Fruit fly (Drosophila melanogaster) whole organism, embryonic: ENCODE results near the gene CG6414.

Source experiments
- Aef1 ChIP-seq: fragments of 200-800 bp; sonication (Bioruptor generic); IDR thresholded peaks from 3 replicates; pipeline ENCODE4 v1.3.6; 2022; ENCODE audit warnings: missing biosample characterization, missing genetic modification characterization
- Atf6 ChIP-seq: fragments of 200-800 bp; sonication (Bioruptor generic); IDR thresholded peaks from 2 replicates; pipeline ENCODE4 v1.3.6; 2022; ENCODE audit warnings: missing biosample characterization, missing genetic modification characterization
- B-H1 ChIP-seq: fragments of 200-800 bp; sonication (Bioruptor generic); IDR thresholded peaks from 3 replicates; pipeline ENCODE4 v1.3.6; 2022; ENCODE audit warnings: missing biosample characterization, missing genetic modification characterization
- Bdp1 ChIP-seq: fragments of 200-800 bp; sonication (Bioruptor generic); optimal IDR thresholded peaks from 3 replicates; lab custom pipeline; 2016; ENCODE audit warnings: missing biosample characterization, missing genetic modification characterization
- Bgb ChIP-seq: fragments of 200-800 bp; sonication (Bioruptor generic); IDR thresholded peaks from 2 replicates; pipeline ENCODE4 v1.3.6; 2022; ENCODE audit warnings: missing biosample characterization, missing genetic modification characterization; ENCODE audit not compliant: partially characterized antibody
- BtbVII ChIP-seq: fragments of 200-800 bp; sonication (Bioruptor generic); optimal IDR thresholded peaks from 3 replicates; lab custom pipeline; 2017; ENCODE audit warnings: missing biosample characterization, mild to moderate bottlenecking, missing genetic modification characterization
- C15 ChIP-seq: fragments of 200-800 bp; sonication (Bioruptor generic); IDR thresholded peaks from 3 replicates; pipeline ENCODE4 v1.3.6; 2022; ENCODE audit warnings: missing biosample characterization, missing genetic modification characterization
- CG12071 ChIP-seq: fragments of 200-800 bp; sonication (Bioruptor generic); optimal IDR thresholded peaks from 3 replicates; lab custom pipeline; 2018; ENCODE audit warnings: missing biosample characterization, mild to moderate bottlenecking, missing genetic modification characterization
- CG12769 ChIP-seq: fragments of 200-800 bp; sonication (Bioruptor generic); optimal IDR thresholded peaks from 2 replicates; lab custom pipeline; 2019; ENCODE audit warnings: missing biosample characterization, mild to moderate bottlenecking, missing genetic modification characterization, moderate library complexity
- CG14441 ChIP-seq: fragments of 200-800 bp; sonication (Bioruptor generic); IDR thresholded peaks from 2 replicates; pipeline ENCODE4 v1.3.6; 2022; ENCODE audit warnings: missing biosample characterization, missing genetic modification characterization
- CG14667 ChIP-seq: fragments of 200-800 bp; sonication (Bioruptor generic); IDR thresholded peaks from 2 replicates; pipeline ENCODE4 v1.3.6; 2022; ENCODE audit warnings: missing biosample characterization, missing genetic modification characterization
- CG15269 ChIP-seq: fragments of 200-800 bp; sonication (Bioruptor generic); optimal IDR thresholded peaks from 2 replicates; lab custom pipeline; 2018; ENCODE audit warnings: missing biosample characterization, mild to moderate bottlenecking, missing genetic modification characterization, moderate library complexity
- CG16815 ChIP-seq: fragments of 200-800 bp; sonication (Bioruptor generic); optimal IDR thresholded peaks from 3 replicates; lab custom pipeline; 2017; ENCODE audit warnings: missing biosample characterization, mild to moderate bottlenecking, missing genetic modification characterization
- CG18476 ChIP-seq: fragments of 200-800 bp; sonication (Bioruptor generic); optimal IDR thresholded peaks from 2 replicates; lab custom pipeline; 2016; ENCODE audit warnings: missing biosample characterization, mild to moderate bottlenecking, missing genetic modification characterization
- CG2712 ChIP-seq: fragments of 200-800 bp; optimal IDR thresholded peaks from 3 replicates; lab custom pipeline; 2019; ENCODE audit warnings: missing biosample characterization, mild to moderate bottlenecking, missing genetic modification characterization, moderate library complexity
- CG31388 ChIP-seq: fragments of 200-800 bp; sonication (Bioruptor generic); optimal IDR thresholded peaks from 2 replicates; lab custom pipeline; 2016; ENCODE audit warnings: missing biosample characterization, missing genetic modification characterization
- CG34422 ChIP-seq: fragments of 200-800 bp; sonication (Bioruptor generic); IDR thresholded peaks from 3 replicates; pipeline ENCODE4 v1.3.6; 2022; ENCODE audit warnings: missing biosample characterization, missing genetic modification characterization
- CG4820 ChIP-seq: fragments of 200-800 bp; sonication (Bioruptor generic); optimal IDR thresholded peaks from 3 replicates; lab custom pipeline; 2016; ENCODE audit warnings: missing biosample characterization, missing genetic modification characterization
- CG7839 ChIP-seq: fragments of 200-800 bp; sonication (Bioruptor generic); optimal IDR thresholded peaks from 3 replicates; lab custom pipeline; 2018; ENCODE audit warnings: missing biosample characterization, mild to moderate bottlenecking, missing genetic modification characterization, moderate library complexity
- CG8359 ChIP-seq: fragments of 200-800 bp; sonication (Bioruptor generic); optimal IDR thresholded peaks from 2 replicates; lab custom pipeline; 2017; ENCODE audit warnings: missing biosample characterization, mild to moderate bottlenecking, missing genetic modification characterization, borderline replicate concordance
- CG8478 ChIP-seq: fragments of >200 bp; optimal IDR thresholded peaks from 2 replicates; lab custom pipeline; 2018
- CG9797 ChIP-seq: fragments of 200-800 bp; sonication (Bioruptor generic); optimal IDR thresholded peaks from 3 replicates; lab custom pipeline; 2018; ENCODE audit warnings: missing biosample characterization, mild to moderate bottlenecking, missing genetic modification characterization
- CHES-1-like ChIP-seq: fragments of 200-800 bp; sonication (Bioruptor generic); optimal IDR thresholded peaks from 2 replicates; lab custom pipeline; 2016; ENCODE audit warnings: missing biosample characterization, missing genetic modification characterization
- Dad ChIP-seq: fragments of 200-800 bp; sonication (Bioruptor generic); optimal IDR thresholded peaks from 3 replicates; lab custom pipeline; 2016; ENCODE audit warnings: missing biosample characterization, missing genetic modification characterization
- HmgD ChIP-seq: fragments of 200-800 bp; sonication (Bioruptor generic); optimal IDR thresholded peaks from 3 replicates; lab custom pipeline; 2016; ENCODE audit warnings: missing biosample characterization, missing genetic modification characterization
- Mad ChIP-seq: fragments of 200-800 bp; sonication (Bioruptor generic); optimal IDR thresholded peaks from 2 replicates; lab custom pipeline; 2016; ENCODE audit warnings: missing biosample characterization, missing genetic modification characterization
- Side ChIP-seq: fragments of 200-800 bp; sonication (Bioruptor generic); optimal IDR thresholded peaks from 2 replicates; lab custom pipeline; 2016; ENCODE audit warnings: missing biosample characterization, missing genetic modification characterization
- TFAM ChIP-seq: fragments of 200-800 bp; sonication (Bioruptor generic); optimal IDR thresholded peaks from 2 replicates; lab custom pipeline; 2017; ENCODE audit warnings: missing biosample characterization, missing genetic modification characterization, inconsistent platforms
- bsh ChIP-seq, 2 experiments: fragments of 200-800 bp; sonication (Bioruptor generic); optimal IDR thresholded peaks; 2 replicates each; lab custom pipeline; 2017 to 2018; ENCODE audit warnings: mild to moderate bottlenecking in 2 of 2, missing biosample characterization in 2 of 2, missing genetic modification characterization in 2 of 2, moderate library complexity in 1 of 2
- cad ChIP-seq: fragments of >200 bp; optimal IDR thresholded peaks from 2 replicates; lab custom pipeline; 2017; ENCODE audit warnings: missing biosample characterization, missing genetic modification characterization
- disco-r ChIP-seq: fragments of 200-800 bp; sonication (Bioruptor generic); optimal IDR thresholded peaks from 2 replicates; lab custom pipeline; 2016; ENCODE audit warnings: missing biosample characterization, missing genetic modification characterization
- dmrt11E ChIP-seq: fragments of 200-800 bp; sonication (Bioruptor generic); optimal IDR thresholded peaks from 3 replicates; lab custom pipeline; 2018; ENCODE audit warnings: missing biosample characterization, mild to moderate bottlenecking, missing genetic modification characterization, moderate library complexity
- dysf ChIP-seq: fragments of 200-800 bp; sonication (Bioruptor generic); IDR thresholded peaks from 3 replicates; pipeline ENCODE4 v1.3.6; 2022; ENCODE audit warnings: missing biosample characterization, missing genetic modification characterization
- gce ChIP-seq: fragments of 200-800 bp; sonication (Bioruptor generic); IDR thresholded peaks from 3 replicates; pipeline ENCODE4 v1.3.6; 2022; ENCODE audit warnings: missing biosample characterization, missing genetic modification characterization
- ham ChIP-seq: fragments of 200-800 bp; sonication (Bioruptor generic); IDR thresholded peaks from 2 replicates; pipeline ENCODE4 v1.3.6; 2022; ENCODE audit warnings: missing biosample characterization, missing genetic modification characterization
- ken ChIP-seq: fragments of 200-800 bp; sonication (Bioruptor generic); IDR thresholded peaks from 3 replicates; pipeline ENCODE4 v1.3.6; 2022; ENCODE audit warnings: missing biosample characterization, missing genetic modification characterization
- lmd ChIP-seq: fragments of 200-800 bp; sonication (Bioruptor generic); IDR thresholded peaks from 2 replicates; pipeline ENCODE4 v1.3.6; 2022; ENCODE audit warnings: missing biosample characterization, missing genetic modification characterization
- nom ChIP-seq: fragments of 200-800 bp; sonication (Bioruptor generic); optimal IDR thresholded peaks from 2 replicates; lab custom pipeline; 2017; ENCODE audit warnings: missing biosample characterization, missing genetic modification characterization, mild to moderate bottlenecking, moderate library complexity, missing genetic modification reagents
- pan ChIP-seq, 4 experiments: fragments of >200 bp in 3 of 4; fragments of 200-800 bp in 1 of 4; sonication (Bioruptor generic) in 1 of 4; optimal IDR thresholded peaks in 3 of 4; IDR thresholded peaks in 1 of 4; 2 replicates each; pipeline versions ENCODE4 v1.3.6 to Lab custom; 2017 to 2022; ENCODE audit warnings: missing biosample characterization in 2 of 4, missing genetic modification characterization in 2 of 4, mixed read lengths in 1 of 4
- pfk ChIP-seq: fragments of 200-800 bp; sonication (Bioruptor generic); optimal IDR thresholded peaks from 2 replicates; lab custom pipeline; 2018; ENCODE audit warnings: missing biosample characterization, mild to moderate bottlenecking, missing genetic modification characterization, moderate library complexity
- psq ChIP-seq: fragments of 200-800 bp; sonication (Bioruptor generic); optimal IDR thresholded peaks from 2 replicates; lab custom pipeline; 2017; ENCODE audit warnings: missing biosample characterization, missing genetic modification characterization
- rib ChIP-seq: fragments of 200-800 bp; sonication (Bioruptor generic); IDR thresholded peaks from 2 replicates; pipeline ENCODE4 v1.3.6; 2022; ENCODE audit warnings: missing biosample characterization, missing genetic modification characterization
- sisA ChIP-seq: fragments of 200-800 bp; sonication (Bioruptor generic); IDR thresholded peaks from 2 replicates; pipeline ENCODE4 v1.3.6; 2022; ENCODE audit warnings: missing biosample characterization, missing genetic modification characterization
- slbo ChIP-seq: fragments of 200-800 bp; sonication (Bioruptor generic); IDR thresholded peaks from 2 replicates; pipeline ENCODE4 v1.3.6; 2022; ENCODE audit warnings: missing biosample characterization, missing genetic modification characterization
- sqz ChIP-seq: fragments of 200-800 bp; sonication (Bioruptor generic); optimal IDR thresholded peaks from 3 replicates; lab custom pipeline; 2018; ENCODE audit warnings: missing biosample characterization, mild to moderate bottlenecking, missing genetic modification characterization
- tin ChIP-seq: fragments of 200-800 bp; sonication (Bioruptor generic); optimal IDR thresholded peaks from 3 replicates; lab custom pipeline; 2016; ENCODE audit warnings: missing biosample characterization, missing genetic modification characterization
- tll ChIP-seq, 2 experiments: fragments of 200-800 bp in 1 of 2; fragments of >200 bp in 1 of 2; sonication (Bioruptor generic) in 1 of 2; optimal IDR thresholded peaks; 2 replicates each; lab custom pipeline; 2017 to 2019; ENCODE audit warnings: missing biosample characterization in 2 of 2, missing genetic modification characterization in 2 of 2, mild to moderate bottlenecking in 1 of 2, moderate library complexity in 1 of 2
- twi ChIP-seq: fragments of 200-800 bp; optimal IDR thresholded peaks from 2 replicates; lab custom pipeline; 2019; ENCODE audit warnings: missing biosample characterization, mild to moderate bottlenecking, missing genetic modification characterization, moderate library complexity
- tx ChIP-seq: fragments of 200-800 bp; sonication (Bioruptor generic); optimal IDR thresholded peaks from 2 replicates; lab custom pipeline; 2016; ENCODE audit warnings: missing biosample characterization, missing genetic modification characterization
- wdn ChIP-seq: fragments of 200-800 bp; sonication (Bioruptor generic); IDR thresholded peaks from 2 replicates; pipeline ENCODE4 v1.3.6; 2022; ENCODE audit warnings: missing biosample characterization, missing genetic modification characterization
- zen2 ChIP-seq: fragments of 200-800 bp; sonication (Bioruptor generic); IDR thresholded peaks from 3 replicates; pipeline ENCODE4 v1.3.6; 2022; ENCODE audit warnings: missing biosample characterization, missing genetic modification characterization; ENCODE audit not compliant: partially characterized antibody

Gene CG6414

DNA sequence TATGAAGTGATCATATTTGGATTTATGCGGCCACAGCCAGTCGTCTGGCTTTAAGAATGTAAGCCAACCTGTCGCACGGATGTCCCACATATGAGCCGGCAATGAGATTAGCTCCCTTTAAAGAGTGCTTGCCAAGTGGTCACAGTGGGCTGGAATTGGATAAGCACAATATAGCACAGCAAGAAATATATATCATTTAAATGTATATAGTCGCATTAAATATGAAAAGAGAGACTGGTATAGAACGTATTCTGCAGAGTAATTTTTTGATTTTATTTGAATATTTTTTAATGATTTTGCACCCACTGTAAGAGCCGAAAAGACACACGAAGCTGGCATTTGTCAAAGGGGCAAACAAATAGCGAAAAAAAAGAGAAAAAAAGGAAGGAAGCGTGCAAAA, 49.0 kb upstream of the CG6414 start (continued):
- TF ChIP-seq CG14667 (GFP tag; lab: Robert Waterston, UW): no peak
- TF ChIP-seq pfk: no peak
- TF ChIP-seq lmd (GFP tag; lab: Robert Waterston, UW): peak; percentile 11; the same call in 1 of the 2 replicates
- TF ChIP-seq gce (GFP tag; lab: Robert Waterston, UW): no peak
- no peak for TF ChIP-seq Aef1 (GFP tag; lab: Robert Waterston, UW)
- TF ChIP-seq B-H1 (GFP tag; lab: Robert Waterston, UW): no peak
- TF ChIP-seq dmrt11E (tag; lab: Kevin White, UChicago): no peak
- TF ChIP-seq CG8478 (lab: Kevin White, UChicago): no peak
- TF ChIP-seq Atf6: no peak
- no peak for TF ChIP-seq Bdp1 (GFP tag; lab: Kevin White, UChicago)
- no peak for TF ChIP-seq CG16815 (GFP tag; lab: Kevin White, UChicago)
- TF ChIP-seq CG2712 (tag; lab: Kevin White, UChicago): peak; percentile 14
- no peak for TF ChIP-seq CG34422 (GFP tag; lab: Robert Waterston, UW)
- no peak for TF ChIP-seq Side (GFP tag; lab: Kevin White, UChicago)
- TF ChIP-seq CG7839: peak; percentile 42
- 0 out of 2 replicates have a peak, but pooled peaks have one; percentile 37 for TF ChIP-seq CG14441
- no peak for TF ChIP-seq rib
- peak in 1 of 2 experiments; percentile 36 for TF ChIP-seq bsh (GFP tag; optimal IDR thresholded peaks at IDR 0.05; lab: Kevin White, UChicago)
- TF ChIP-seq wdn (GFP tag; lab: Robert Waterston, UW): 0 out of 2 replicates have a peak, but pooled peaks have one; percentile 22
- no peak for TF ChIP-seq sisA (GFP tag; lab: Robert Waterston, UW)
- TF ChIP-seq twi (tag; lab: Kevin White, UChicago): no peak
- TF ChIP-seq cad (GFP tag; lab: Kevin White, UChicago): no peak
- TF ChIP-seq CG15269 (tag; lab: Kevin White, UChicago): peak; percentile 12
- no peak for TF ChIP-seq sqz (GFP tag; lab: Kevin White, UChicago)
- no peak for TF ChIP-seq ham
- TF ChIP-seq tin (GFP tag; lab: Kevin White, UChicago): no peak
- TF ChIP-seq tx: no peak
- no peak for TF ChIP-seq Dad (GFP tag; lab: Kevin White, UChicago)
- no peak for TF ChIP-seq CG31388 (GFP tag; lab: Kevin White, UChicago)
- TF ChIP-seq CG12071: no peak
- no peak for TF ChIP-seq C15 (GFP tag; lab: Robert Waterston, UW)
- no peak for TF ChIP-seq HmgD (GFP tag; lab: Kevin White, UChicago)
- no peak for TF ChIP-seq zen2 (GFP tag; lab: Robert Waterston, UW)
- TF ChIP-seq ken: no peak
- TF ChIP-seq tll (GFP tag; optimal IDR thresholded peaks at IDR 0.05; lab: Kevin White, UChicago): no peak
- no peak for TF ChIP-seq TFAM (GFP tag; lab: Kevin White, UChicago)
- no peak for TF ChIP-seq CHES-1-like (GFP tag; lab: Kevin White, UChicago)
- TF ChIP-seq CG12769 (tag; lab: Kevin White, UChicago): no peak
- no peak for TF ChIP-seq nom (GFP tag; lab: Kevin White, UChicago)
- no peak for TF ChIP-seq BtbVII
- TF ChIP-seq Mad: no peak
- TF ChIP-seq dysf (GFP tag; lab: Robert Waterston, UW): peak; percentile 39; the same call in 1 of the 3 replicates
- no peak for TF ChIP-seq disco-r (GFP tag; lab: Kevin White, UChicago)
- TF ChIP-seq psq (GFP tag; lab: Kevin White, UChicago): no peak
- no peak for TF ChIP-seq CG4820 (GFP tag; lab: Kevin White, UChicago)
- no peak for TF ChIP-seq CG9797 (GFP tag; lab: Kevin White, UChicago)
- no peak for TF ChIP-seq pan (optimal IDR thresholded peaks at IDR 0.05; lab: Kevin White, UChicago)
- peak in 1 of 2 experiments; percentile 44 for TF ChIP-seq pan (GFP tag; optimal IDR thresholded peaks at IDR 0.05 in 1 of 2, IDR thresholded peaks at IDR 0.05 in 1 of 2)
- no peak for TF ChIP-seq Bgb (GFP tag; lab: Robert Waterston, UW)
- no peak for TF ChIP-seq CG8359 (GFP tag; lab: Kevin White, UChicago)
- TF ChIP-seq slbo (GFP tag; lab: Robert Waterston, UW): peak; percentile 34; the same call in 1 of the 2 replicates
- no peak for TF ChIP-seq CG18476 (GFP tag; lab: Kevin White, UChicago)
